Fruit fly (Drosophila melanogaster) whole organism, embryonic: Measurements from ENCODE around the gene ND-13A.

ENCODE experiments used
- Adf1 ChIP-seq: fragments of 200-800 bp; sonication (Bioruptor generic); IDR thresholded peaks from 2 replicates; pipeline ENCODE4 v1.3.6; 2022; ENCODE audit warnings: missing biosample characterization, missing genetic modification characterization
- Asciz ChIP-seq: fragments of 200-800 bp; sonication (Bioruptor generic); optimal IDR thresholded peaks from 2 replicates; lab custom pipeline; 2017; ENCODE audit warnings: missing biosample characterization, mild to moderate bottlenecking, missing genetic modification characterization, missing genetic modification reagents
- B-H1 ChIP-seq: fragments of 200-800 bp; sonication (Bioruptor generic); IDR thresholded peaks from 3 replicates; pipeline ENCODE4 v1.3.6; 2022; ENCODE audit warnings: missing biosample characterization, missing genetic modification characterization
- CG10147 ChIP-seq: fragments of 200-800 bp; sonication (Bioruptor generic); optimal IDR thresholded peaks from 2 replicates; lab custom pipeline; 2019; ENCODE audit warnings: missing biosample characterization, mild to moderate bottlenecking, missing genetic modification characterization, moderate library complexity
- CG1024 ChIP-seq: fragments of 200-800 bp; sonication (Bioruptor generic); IDR thresholded peaks from 2 replicates; pipeline ENCODE4 v1.3.6; 2022; ENCODE audit warnings: missing biosample characterization, missing genetic modification characterization
- CG10366 ChIP-seq: fragments of 200-800 bp; sonication (Bioruptor generic); IDR thresholded peaks from 2 replicates; pipeline ENCODE4 v1.3.6; 2022; ENCODE audit warnings: missing biosample characterization, missing genetic modification characterization
- CG11560 ChIP-seq: fragments of 200-800 bp; sonication (Bioruptor generic); IDR thresholded peaks from 3 replicates; pipeline ENCODE4 v1.3.6; 2022; ENCODE audit warnings: missing biosample characterization, missing genetic modification characterization
- CG12219 ChIP-seq: fragments of 200-800 bp; sonication (Bioruptor generic); optimal IDR thresholded peaks from 3 replicates; lab custom pipeline; 2018; ENCODE audit warnings: missing biosample characterization, mild to moderate bottlenecking, missing genetic modification characterization
- CG12299 ChIP-seq: fragments of 200-800 bp; sonication (Bioruptor generic); optimal IDR thresholded peaks from 2 replicates; lab custom pipeline; 2018; ENCODE audit warnings: missing biosample characterization, mild to moderate bottlenecking, missing genetic modification characterization
- CG14014 ChIP-seq: fragments of 200-800 bp; sonication (Bioruptor generic); IDR thresholded peaks from 2 replicates; pipeline ENCODE4 v1.3.6; 2022; ENCODE audit warnings: missing biosample characterization, missing genetic modification characterization
- CG17385 ChIP-seq: fragments of 200-800 bp; sonication (Bioruptor generic); optimal IDR thresholded peaks from 3 replicates; lab custom pipeline; 2018; ENCODE audit warnings: missing biosample characterization, mild to moderate bottlenecking, missing genetic modification characterization
- CG17612 ChIP-seq: fragments of 200-800 bp; sonication (Bioruptor generic); IDR thresholded peaks from 2 replicates; pipeline ENCODE4 v1.3.6; 2022; ENCODE audit warnings: missing biosample characterization, missing genetic modification characterization
- CG17912 ChIP-seq: fragments of 200-800 bp; sonication (Bioruptor generic); optimal IDR thresholded peaks from 2 replicates; lab custom pipeline; 2018; ENCODE audit warnings: missing biosample characterization, mild to moderate bottlenecking, missing genetic modification characterization
- CG18599 ChIP-seq: fragments of 200-800 bp; sonication (Bioruptor generic); optimal IDR thresholded peaks from 3 replicates; lab custom pipeline; 2017; ENCODE audit warnings: missing biosample characterization, missing genetic modification characterization, mild to moderate bottlenecking, moderate library complexity, missing genetic modification reagents
- CG2120 ChIP-seq: fragments of 200-800 bp; sonication (Bioruptor generic); optimal IDR thresholded peaks from 3 replicates; lab custom pipeline; 2016; ENCODE audit warnings: missing biosample characterization, missing genetic modification characterization
- CG3163 ChIP-seq: fragments of 200-800 bp; sonication (Bioruptor generic); optimal IDR thresholded peaks from 3 replicates; lab custom pipeline; 2016; ENCODE audit warnings: missing biosample characterization, missing genetic modification characterization
- CG33557 ChIP-seq: fragments of 200-800 bp; sonication (Bioruptor generic); optimal IDR thresholded peaks from 2 replicates; lab custom pipeline; 2019; ENCODE audit warnings: missing biosample characterization, mild to moderate bottlenecking, missing genetic modification characterization, moderate library complexity
- CG3995 ChIP-seq: fragments of 200-800 bp; sonication (Bioruptor generic); optimal IDR thresholded peaks from 3 replicates; lab custom pipeline; 2016; ENCODE audit warnings: missing biosample characterization, missing genetic modification characterization
- CG4282 ChIP-seq: fragments of 200-800 bp; sonication (Bioruptor generic); optimal IDR thresholded peaks from 2 replicates; lab custom pipeline; 2016; ENCODE audit warnings: missing biosample characterization, missing genetic modification characterization
- CG6175 ChIP-seq: fragments of 200-800 bp; sonication (Bioruptor generic); IDR thresholded peaks from 3 replicates; pipeline ENCODE4 v1.3.6; 2022; ENCODE audit warnings: missing biosample characterization, missing genetic modification characterization
- CG6791 ChIP-seq: fragments of 200-800 bp; sonication (Bioruptor generic); IDR thresholded peaks from 3 replicates; pipeline ENCODE4 v1.3.6; 2022; ENCODE audit warnings: missing biosample characterization, missing genetic modification characterization; ENCODE audit not compliant: partially characterized antibody
- D19A ChIP-seq: fragments of 200-800 bp; optimal IDR thresholded peaks from 3 replicates; lab custom pipeline; 2019; ENCODE audit warnings: missing biosample characterization, mild to moderate bottlenecking, missing genetic modification characterization, moderate library complexity
- Dip2 ChIP-seq: fragments of 200-800 bp; sonication (Bioruptor generic); IDR thresholded peaks from 2 replicates; pipeline ENCODE4 v1.3.6; 2022; ENCODE audit warnings: missing biosample characterization, missing genetic modification characterization
- Drgx ChIP-seq: fragments of 200-800 bp; sonication (Bioruptor generic); IDR thresholded peaks from 2 replicates; pipeline ENCODE4 v1.3.6; 2022; ENCODE audit warnings: missing biosample characterization, missing genetic modification characterization
- E2f2 ChIP-seq: fragments of 200-800 bp; sonication (Bioruptor generic); IDR thresholded peaks from 2 replicates; pipeline ENCODE4 v1.3.6; 2022; ENCODE audit warnings: missing biosample characterization, missing genetic modification characterization
- Ets65A ChIP-seq: fragments of 200-800 bp; sonication (Bioruptor generic); peaks from one replicate; lab custom pipeline; 2016; ENCODE audit warnings: missing biosample characterization, missing genetic modification characterization
- HLH54F ChIP-seq: fragments of 200-800 bp; sonication (Bioruptor generic); optimal IDR thresholded peaks from 3 replicates; lab custom pipeline; 2016; ENCODE audit warnings: missing biosample characterization, missing genetic modification characterization
- Hsf ChIP-seq: fragments of 200-800 bp; sonication (Bioruptor generic); optimal IDR thresholded peaks from 3 replicates; lab custom pipeline; 2016; ENCODE audit warnings: missing biosample characterization, missing genetic modification characterization
- Rfx ChIP-seq: fragments of 200-800 bp; sonication (Bioruptor generic); IDR thresholded peaks from 2 replicates; pipeline ENCODE4 v1.3.6; 2022; ENCODE audit warnings: missing biosample characterization, missing genetic modification characterization
- cas ChIP-seq: fragments of 200-800 bp; sonication (Bioruptor generic); IDR thresholded peaks from 2 replicates; pipeline ENCODE4 v1.3.6; 2022; ENCODE audit warnings: missing biosample characterization, missing genetic modification characterization
- dm ChIP-seq: fragments of 200-800 bp; sonication (Bioruptor generic); optimal IDR thresholded peaks from 3 replicates; lab custom pipeline; 2016; ENCODE audit warnings: missing biosample characterization, missing genetic modification characterization
- eve ChIP-seq, 2 experiments: fragments of >200 bp; optimal IDR thresholded peaks; 2 replicates each; lab custom pipeline; 2017; ENCODE audit warnings: missing biosample characterization in 2 of 2, missing genetic modification characterization in 2 of 2
- lilli ChIP-seq: fragments of 200-800 bp; sonication (Bioruptor generic); optimal IDR thresholded peaks from 3 replicates; lab custom pipeline; 2016; ENCODE audit warnings: missing biosample characterization, missing genetic modification characterization
- mam ChIP-seq: fragments of 200-800 bp; sonication (Bioruptor generic); optimal IDR thresholded peaks from 3 replicates; lab custom pipeline; 2016; ENCODE audit warnings: missing biosample characterization, missing genetic modification characterization
- pan ChIP-seq, 4 experiments: fragments of >200 bp in 3 of 4; fragments of 200-800 bp in 1 of 4; sonication (Bioruptor generic) in 1 of 4; optimal IDR thresholded peaks in 3 of 4; IDR thresholded peaks in 1 of 4; 2 replicates each; pipeline versions ENCODE4 v1.3.6 to Lab custom; 2017 to 2022; ENCODE audit warnings: missing biosample characterization in 2 of 4, missing genetic modification characterization in 2 of 4, mixed read lengths in 1 of 4
- schlank ChIP-seq: fragments of 200-800 bp; sonication (Bioruptor generic); optimal IDR thresholded peaks from 2 replicates; lab custom pipeline; 2018; ENCODE audit warnings: missing biosample characterization, mild to moderate bottlenecking, missing genetic modification characterization
- sens ChIP-seq: fragments of 200-800 bp; sonication (Bioruptor generic); peaks from one replicate; lab custom pipeline; 2016; ENCODE audit warnings: missing biosample characterization, missing genetic modification characterization
- slp2 ChIP-seq: fragments of 200-800 bp; sonication (Bioruptor generic); optimal IDR thresholded peaks from 2 replicates; lab custom pipeline; 2016; ENCODE audit warnings: missing biosample characterization, missing genetic modification characterization
- so ChIP-seq: fragments of 200-800 bp; sonication (Bioruptor generic); IDR thresholded peaks from 3 replicates; pipeline ENCODE4 v1.3.6; 2022; ENCODE audit warnings: missing biosample characterization, missing genetic modification characterization
- sob ChIP-seq: fragments of 200-800 bp; sonication (Bioruptor generic); IDR thresholded peaks from 2 replicates; pipeline ENCODE4 v1.3.6; 2022; ENCODE audit warnings: missing biosample characterization, missing genetic modification characterization
- sug ChIP-seq: fragments of 200-800 bp; optimal IDR thresholded peaks from 2 replicates; lab custom pipeline; 2019; ENCODE audit warnings: missing biosample characterization, mild to moderate bottlenecking, missing genetic modification characterization, moderate library complexity
- tgo ChIP-seq: fragments of 200-800 bp; sonication (Bioruptor generic); IDR thresholded peaks from 3 replicates; pipeline ENCODE4 v1.3.6; 2022; ENCODE audit warnings: missing biosample characterization, missing genetic modification characterization
- tup ChIP-seq: fragments of 200-800 bp; sonication (Bioruptor generic); optimal IDR thresholded peaks from 2 replicates; lab custom pipeline; 2016; ENCODE audit warnings: missing biosample characterization, mild to moderate bottlenecking, missing genetic modification characterization, moderate library complexity
- unpg ChIP-seq: fragments of 200-800 bp; sonication (Bioruptor generic); optimal IDR thresholded peaks from 3 replicates; lab custom pipeline; 2018; ENCODE audit warnings: missing biosample characterization, mild to moderate bottlenecking, missing genetic modification characterization, moderate library complexity
- zf30C ChIP-seq: fragments of 200-800 bp; sonication (Bioruptor generic); optimal IDR thresholded peaks from 3 replicates; lab custom pipeline; 2018; ENCODE audit warnings: missing biosample characterization, mild to moderate bottlenecking, missing genetic modification characterization

The ND-13A gene

dm6 chr2L:5092145-5092544 is 7.9 kb downstream of the ND-13A start (continued):
- TF ChIP-seq CG3995 (GFP tag; lab: Kevin White, UChicago) (peak; percentile 12), CG10366 (GFP tag; lab: Robert Waterston, UW) (no peak), CG1024 (GFP tag; lab: Robert Waterston, UW) (no peak), CG14014 (GFP tag; lab: Robert Waterston, UW) (0 out of 2 replicates have a peak, but pooled peaks have one; percentile 17), CG4282 (GFP tag; lab: Kevin White, UChicago) (no peak), lilli (GFP tag; lab: Kevin White, UChicago) (peak; percentile 22), tgo (GFP tag; lab: Robert Waterston, UW) (no peak), CG17912 (GFP tag; lab: Kevin White, UChicago) (no peak), CG10147 (GFP tag; lab: Kevin White, UChicago) (no peak), tup (no peak), sens (GFP tag; lab: Kevin White, UChicago) (peak; percentile 65), mam (GFP tag; lab: Kevin White, UChicago) (peak; percentile 31), Hsf (GFP tag; lab: Kevin White, UChicago) (no peak), CG12299 (tag; lab: Kevin White, UChicago) (no peak), CG17612 (no peak), dm (GFP tag; lab: Kevin White, UChicago) (no peak), CG18599 (GFP tag; lab: Kevin White, UChicago) (no peak), CG6791 (GFP tag; lab: Robert Waterston, UW) (no peak), HLH54F (GFP tag; lab: Kevin White, UChicago) (no peak), B-H1 (GFP tag; lab: Robert Waterston, UW) (no peak), CG33557 (GFP tag; lab: Kevin White, UChicago) (no peak), eve (GFP tag; optimal IDR thresholded peaks at IDR 0.05; lab: Kevin White, UChicago) (no peak), sug (tag; lab: Kevin White, UChicago) (peak; percentile 27), CG11560 (no peak), sob (no peak), Ets65A (GFP tag; lab: Kevin White, UChicago) (peak; percentile 6), CG2120 (peak; percentile 9), CG12219 (GFP tag; lab: Kevin White, UChicago) (no peak), Adf1 (no peak), E2f2 (no peak), CG3163 (GFP tag; lab: Kevin White, UChicago) (no peak), Rfx (GFP tag; lab: Robert Waterston, UW) (peak; percentile 21; the same call in 1 of the 2 replicates), Dip2 (GFP tag; lab: Robert Waterston, UW) (no peak), CG17385 (GFP tag; lab: Kevin White, UChicago) (no peak)

dm6 chr2L:5090352-5090751 is 9.7 kb downstream of the ND-13A start:
- peak; percentile 7; the same call in 1 of the 2 replicates for TF ChIP-seq CG10366 (GFP tag; lab: Robert Waterston, UW)
- peak; percentile 44; the same call in 1 of the 2 replicates for TF ChIP-seq Drgx (GFP tag; lab: Robert Waterston, UW)
- no peak for TF ChIP-seq unpg
- no peak for TF ChIP-seq so (GFP tag; lab: Robert Waterston, UW)

dm6 chr2L:5089642-5090041 is 10.4 kb downstream of the ND-13A start:
- TF ChIP-seq tgo (GFP tag; lab: Robert Waterston, UW): no peak
- TF ChIP-seq pan (optimal IDR thresholded peaks at IDR 0.05; lab: Kevin White, UChicago): no peak
- no peak for TF ChIP-seq pan (GFP tag; optimal IDR thresholded peaks at IDR 0.05 in 1 of 2, IDR thresholded peaks at IDR 0.05 in 1 of 2)
- no peak for TF ChIP-seq zf30C (GFP tag; lab: Kevin White, UChicago)
- TF ChIP-seq Asciz: no peak
- TF ChIP-seq schlank (tag; lab: Kevin White, UChicago): no peak
- TF ChIP-seq CG12219 (GFP tag; lab: Kevin White, UChicago): no peak
- TF ChIP-seq D19A (tag; lab: Kevin White, UChicago): no peak
- no peak for TF ChIP-seq slp2
- TF ChIP-seq CG6175 (GFP tag; lab: Robert Waterston, UW): no peak
- TF ChIP-seq cas (GFP tag; lab: Robert Waterston, UW): no peak
